Worm (Caenorhabditis elegans) whole organism, midembryonic: ENCODE data around the gene C54D10.3.

Source experiments
- T22C8.4 ChIP-seq: fragments of 200-800 bp; sonication (Bioruptor generic); IDR thresholded peaks from 2 replicates; pipeline ENCODE4 v1.3.6; 2022; ENCODE audit warnings: missing genetic modification characterization, missing compliant biosample characterization
- cog-1 ChIP-seq: sonication (generic microtip); optimal IDR thresholded peaks from 2 replicates; lab custom pipeline; 2016; ENCODE audit warnings: missing genetic modification characterization, missing compliant biosample characterization
- flt-1 ChIP-seq: fragments of 200-800 bp; sonication (Bioruptor generic); IDR thresholded peaks from 2 replicates; pipeline ENCODE4 v1.3.6; 2022; ENCODE audit warnings: missing genetic modification characterization, missing compliant biosample characterization
- klf-2 ChIP-seq: fragments of 200-800 bp; sonication (Bioruptor generic); conservative IDR thresholded peaks from 2 replicates; pipeline ENCODE4 v1.3.6; 2022; ENCODE audit warnings: missing genetic modification reagents, missing genetic modification characterization, missing compliant biosample characterization
- tab-1 ChIP-seq: fragments of 200-800 bp; sonication (Bioruptor generic); IDR thresholded peaks from 2 replicates; pipeline ENCODE4 v1.3.6; 2022; ENCODE audit warnings: missing genetic modification characterization, missing compliant biosample characterization
- ztf-23 ChIP-seq: fragments of 200-800 bp; sonication (Bioruptor generic); IDR thresholded peaks from 2 replicates; pipeline ENCODE4 v1.3.6; 2022; ENCODE audit warnings: missing genetic modification reagents, missing genetic modification characterization, missing compliant biosample characterization
- ztf-29 ChIP-seq: fragments of 200-800 bp; sonication (Bioruptor generic); IDR thresholded peaks from 2 replicates; pipeline ENCODE4 v1.3.6; 2022; ENCODE audit warnings: missing genetic modification reagents, missing genetic modification characterization, missing compliant biosample characterization

- no peak for TF ChIP-seq ztf-29 (GFP tag; lab: Robert Waterston, UW)
- no peak for TF ChIP-seq cog-1 (tag; lab: Kevin White, UChicago)
- TF ChIP-seq flt-1 (GFP tag; lab: Robert Waterston, UW): no peak
- no peak for TF ChIP-seq tab-1 (GFP tag; lab: Robert Waterston, UW)
- no peak for TF ChIP-seq T22C8.4 (GFP tag; lab: Robert Waterston, UW)
- no peak for TF ChIP-seq ztf-23 (GFP tag; lab: Robert Waterston, UW)
- no peak for TF ChIP-seq klf-2 (GFP tag; lab: Robert Waterston, UW)
Observed at ce11 chrV:12466653-12467052, 48.3 kb downstream of the C54D10.3 start.
